Fruit fly (Drosophila melanogaster): ENCODE data around the gene pdm2.

DNA sequence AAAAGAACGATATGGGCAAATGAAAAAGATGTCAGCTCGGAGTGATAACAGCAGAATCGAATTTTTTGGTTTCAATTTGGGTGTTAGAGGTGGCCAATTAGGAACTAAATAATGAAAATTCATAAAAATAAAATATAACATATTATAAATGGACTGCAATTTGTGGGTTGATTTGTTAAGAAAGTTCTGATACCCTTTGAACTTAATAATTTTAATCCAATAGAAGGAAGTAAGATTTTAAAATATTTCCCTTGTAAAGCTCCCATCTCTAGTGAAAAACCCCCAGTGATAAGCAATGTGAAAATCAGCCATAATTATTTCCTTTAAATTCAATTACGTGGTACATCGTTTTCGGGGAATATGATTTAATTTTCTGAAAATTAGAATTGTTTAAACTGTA, 12.7 kb upstream of the pdm2 start:
- TF ChIP-seq psq (optimal IDR thresholded peaks at IDR 0.05) (no peak), usp (GFP tag; optimal IDR thresholded peaks at IDR 0.05) (no peak), Dll (optimal IDR thresholded peaks at IDR 0.05) (no peak), pan (optimal IDR thresholded peaks at IDR 0.05) (no peak)
